Worm (Caenorhabditis elegans) whole organism, early embryonic: ENCODE measurements around the gene acc-1.

Experiments
- B0310.2 ChIP-seq: sonication (generic microtip); optimal IDR thresholded peaks from 2 replicates; lab custom pipeline; 2016; ENCODE audit warnings: mild to moderate bottlenecking, missing genetic modification characterization, missing compliant biosample characterization
- F13C5.2 ChIP-seq: sonication (generic microtip); optimal IDR thresholded peaks from 2 replicates; lab custom pipeline; 2017; ENCODE audit warnings: mild to moderate bottlenecking, missing genetic modification characterization, inconsistent platforms, missing compliant biosample characterization
- aly-1 ChIP-seq: sonication (generic microtip); optimal IDR thresholded peaks from 2 replicates; lab custom pipeline; 2016; ENCODE audit warnings: missing genetic modification characterization, missing compliant biosample characterization
- ama-1 ChIP-seq: fragments of 150-350 bp; optimal IDR thresholded peaks from 2 replicates; lab custom pipeline; 2014
- ceh-36 ChIP-seq: sonication (generic microtip); optimal IDR thresholded peaks from 2 replicates; lab custom pipeline; 2016; ENCODE audit warnings: missing genetic modification characterization, inconsistent platforms, missing compliant biosample characterization
- ets-7 ChIP-seq: sonication (generic microtip); optimal IDR thresholded peaks from 2 replicates; lab custom pipeline; 2016; ENCODE audit warnings: missing genotype, missing genetic modification characterization, missing compliant biosample characterization
- flt-1 ChIP-seq: fragments of 200-800 bp; sonication (Bioruptor generic); IDR thresholded peaks from 2 replicates; pipeline ENCODE4 v1.3.6; 2022; ENCODE audit warnings: missing genetic modification characterization, missing compliant biosample characterization
- hmg-4 ChIP-seq: fragments of 200-800 bp; sonication (Bioruptor generic); optimal IDR thresholded peaks from 2 replicates; lab custom pipeline; 2018; ENCODE audit warnings: mild to moderate bottlenecking, missing genetic modification characterization, missing compliant biosample characterization
- hnd-1 ChIP-seq: sonication (generic microtip); optimal IDR thresholded peaks from 2 replicates; lab custom pipeline; 2016; ENCODE audit warnings: missing genetic modification characterization, missing compliant biosample characterization
- pes-1 ChIP-seq: fragments of 200-800 bp; sonication (Bioruptor generic); IDR thresholded peaks from 2 replicates; pipeline ENCODE4 v1.3.6; 2022; ENCODE audit warnings: missing genetic modification reagents, missing genetic modification characterization, missing compliant biosample characterization
- scrt-1 ChIP-seq: fragments of 200-800 bp; sonication (Bioruptor generic); IDR thresholded peaks from 2 replicates; pipeline ENCODE4 v1.3.6; 2022; ENCODE audit warnings: missing genetic modification characterization, missing compliant biosample characterization
- sea-1 ChIP-seq: fragments of 200-800 bp; sonication (Bioruptor generic); conservative IDR thresholded peaks from 2 replicates; pipeline ENCODE4 v1.3.6; 2022; ENCODE audit warnings: missing genetic modification characterization, missing compliant biosample characterization
- tbx-11 ChIP-seq: fragments of 200-800 bp; sonication (Bioruptor generic); IDR thresholded peaks from 2 replicates; pipeline ENCODE4 v1.3.6; 2022; ENCODE audit warnings: missing genetic modification characterization, missing compliant biosample characterization
- tbx-37 ChIP-seq: fragments of 200-800 bp; sonication (Bioruptor generic); conservative IDR thresholded peaks from 2 replicates; pipeline ENCODE4 v1.3.6; 2022; ENCODE audit warnings: missing genetic modification reagents, missing genetic modification characterization, missing compliant biosample characterization
- tra-4 ChIP-seq: sonication (generic microtip); optimal IDR thresholded peaks from 2 replicates; lab custom pipeline; 2017; ENCODE audit warnings: missing genetic modification characterization, missing compliant biosample characterization

acc-1 gene

DNA sequence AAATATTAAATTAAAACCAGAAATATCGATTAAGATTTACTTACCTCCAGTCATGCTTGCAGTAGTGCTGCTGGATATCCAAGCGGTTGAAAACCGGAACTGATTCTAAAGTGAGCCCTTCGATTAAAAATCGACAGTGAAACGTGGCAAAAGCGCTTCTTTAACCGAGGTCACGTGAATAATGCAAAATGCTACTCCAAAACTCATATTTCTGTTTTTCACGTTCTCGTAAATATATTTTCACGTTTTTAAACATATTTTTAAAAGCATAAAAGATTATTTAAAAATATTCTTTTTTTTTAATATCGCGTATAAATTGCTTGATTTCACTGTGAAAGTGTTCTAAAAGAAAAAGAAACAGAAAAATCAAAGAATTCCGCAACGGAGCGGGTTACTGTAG is 51.4 kb downstream of the acc-1 start, which contains the start of gene ant-1.3:
Gene ant-1.3, minus strand, starts transcription at position 101 of the 400 bp plus-strand sequence.
- TF ChIP-seq B0310.2 (tag; lab: Kevin White, UChicago): no peak
- TF ChIP-seq aly-1 (tag; lab: Kevin White, UChicago): no peak
- TF ChIP-seq hmg-4: no peak
- no peak for TF ChIP-seq tbx-37
- TF ChIP-seq ets-7: no peak
- no peak for TF ChIP-seq sea-1 (GFP tag; lab: Robert Waterston, UW)

DNA sequence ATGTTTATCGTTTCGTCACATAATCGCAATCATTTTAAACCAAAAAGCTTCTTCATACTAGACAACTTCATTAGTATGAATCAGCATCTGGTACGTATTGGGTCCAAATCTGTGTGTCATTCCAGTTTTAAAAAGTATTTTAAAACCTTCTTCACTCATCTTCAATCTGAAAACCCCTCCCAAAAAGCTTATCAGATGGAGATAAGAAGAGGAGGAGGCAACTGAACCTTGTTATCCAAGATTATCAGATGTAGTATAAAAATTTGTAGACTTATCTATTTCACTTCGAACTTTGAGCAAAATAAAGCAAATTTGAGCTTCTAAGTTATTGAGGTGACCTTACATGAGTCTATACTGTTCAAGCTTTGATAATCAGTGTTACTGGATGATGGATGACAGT is 52.0 kb downstream of the acc-1 start, which contains the start of gene nhr-38:
Gene nhr-38, plus strand, starts transcription at position 301 of the 400 bp plus-strand sequence.
- TF ChIP-seq scrt-1: no peak
- TF ChIP-seq pes-1 (GFP tag; lab: Robert Waterston, UW): no peak
- no peak for TF ChIP-seq tbx-11 (GFP tag; lab: Robert Waterston, UW)
- TF ChIP-seq ceh-36: no peak
- TF ChIP-seq B0310.2 (tag; lab: Kevin White, UChicago): no peak
- TF ChIP-seq F13C5.2 (tag; lab: Kevin White, UChicago): no peak

DNA sequence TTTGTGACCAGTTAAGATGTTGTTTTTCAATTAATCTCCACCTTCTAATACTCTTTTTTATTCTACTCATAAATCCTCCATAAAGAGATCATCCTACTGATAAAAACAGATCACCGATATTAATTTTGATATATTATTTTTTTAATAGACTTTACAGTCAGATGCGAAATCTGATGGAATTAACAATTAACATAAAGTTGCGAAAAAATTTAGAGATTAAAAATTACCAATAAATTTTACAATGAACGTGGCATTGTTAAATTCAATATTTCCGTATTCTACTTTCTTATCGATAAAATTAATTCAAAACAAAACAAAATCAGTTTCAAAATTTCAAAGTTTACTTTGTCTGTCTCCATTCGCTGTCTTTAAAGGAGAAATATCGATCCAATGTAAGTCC is 54.9 kb downstream of the acc-1 start, which contains the start of gene K01H12.4:
Gene K01H12.4, plus strand, starts transcription at position 301 of the 400 bp plus-strand sequence.
- no peak for TF ChIP-seq pes-1 (GFP tag; lab: Robert Waterston, UW)
- no peak for TF ChIP-seq tbx-37
- TF ChIP-seq ets-7: no peak
- TF ChIP-seq tbx-11 (GFP tag; lab: Robert Waterston, UW): no peak
- TF ChIP-seq ceh-36: no peak
- TF ChIP-seq hmg-4: no peak
- no peak for TF ChIP-seq aly-1 (tag; lab: Kevin White, UChicago)
- no peak for TF ChIP-seq hnd-1
- TF ChIP-seq ama-1: no peak
- no peak for TF ChIP-seq scrt-1
- no peak for TF ChIP-seq F13C5.2 (tag; lab: Kevin White, UChicago)
- TF ChIP-seq flt-1 (GFP tag; lab: Robert Waterston, UW): no peak
- no peak for TF ChIP-seq sea-1 (GFP tag; lab: Robert Waterston, UW)
- no peak for TF ChIP-seq tra-4 (tag; lab: Kevin White, UChicago)
